Fruit fly (Drosophila melanogaster) whole organism, adult: Measurements from ENCODE around the gene Edg78E.

ENCODE experiments used
- CG11617 ChIP-seq: fragments of 200-800 bp; sonication (Bioruptor generic); optimal IDR thresholded peaks from 2 replicates; lab custom pipeline; 2017; ENCODE audit warnings: mild to moderate bottlenecking, missing biosample characterization, missing genetic modification reagents, missing genetic modification characterization
- CG12768 ChIP-seq: fragments of 200-800 bp; sonication (Bioruptor generic); optimal IDR thresholded peaks from 2 replicates; lab custom pipeline; 2017; ENCODE audit warnings: missing biosample characterization, missing genetic modification characterization, mild to moderate bottlenecking, moderate library complexity, missing genetic modification reagents
- CG14711 ChIP-seq: fragments of 200-800 bp; sonication (Bioruptor generic); optimal IDR thresholded peaks from 2 replicates; lab custom pipeline; 2018; ENCODE audit warnings: missing biosample characterization, mild to moderate bottlenecking, missing genetic modification characterization, moderate library complexity
- CG1620 ChIP-seq: fragments of 200-800 bp; sonication (Bioruptor generic); optimal IDR thresholded peaks from 2 replicates; lab custom pipeline; 2016; ENCODE audit warnings: missing biosample characterization, missing genetic modification characterization
- CG33017 ChIP-seq: fragments of 200-800 bp; sonication (Bioruptor generic); optimal IDR thresholded peaks from 2 replicates; lab custom pipeline; 2018; ENCODE audit warnings: missing biosample characterization, mild to moderate bottlenecking, missing genetic modification characterization, moderate library complexity
- CG5204 ChIP-seq: fragments of 200-800 bp; sonication (Bioruptor generic); optimal IDR thresholded peaks from 2 replicates; lab custom pipeline; 2016; ENCODE audit warnings: missing biosample characterization, missing genetic modification characterization
- CG7045 ChIP-seq: fragments of 200-800 bp; sonication (Bioruptor generic); optimal IDR thresholded peaks from 2 replicates; lab custom pipeline; 2017; ENCODE audit warnings: missing biosample characterization, mild to moderate bottlenecking, missing genetic modification characterization
- CG7101 ChIP-seq: fragments of 200-800 bp; sonication (Bioruptor generic); optimal IDR thresholded peaks from 2 replicates; lab custom pipeline; 2018; ENCODE audit warnings: missing biosample characterization, mild to moderate bottlenecking, missing genetic modification characterization, moderate library complexity
- Clk ChIP-seq: fragments of 200-800 bp; sonication (Bioruptor generic); optimal IDR thresholded peaks from 2 replicates; lab custom pipeline; 2017; ENCODE audit warnings: missing biosample characterization, missing genetic modification characterization
- Crg-1 ChIP-seq: fragments of 200-800 bp; sonication (Bioruptor generic); optimal IDR thresholded peaks from 2 replicates; lab custom pipeline; 2016; ENCODE audit warnings: missing biosample characterization, missing genetic modification characterization
- Hr96 ChIP-seq: fragments of 200-800 bp; sonication (Bioruptor generic); optimal IDR thresholded peaks from 2 replicates; lab custom pipeline; 2016; ENCODE audit warnings: missing biosample characterization, missing genetic modification characterization
- Mnt ChIP-seq: fragments of 200-800 bp; sonication (Bioruptor generic); optimal IDR thresholded peaks from 2 replicates; lab custom pipeline; 2016; ENCODE audit warnings: missing biosample characterization, mild to moderate bottlenecking, missing genetic modification characterization
- bab1 ChIP-seq: fragments of 200-800 bp; sonication (Bioruptor generic); optimal IDR thresholded peaks from 3 replicates; lab custom pipeline; 2019; ENCODE audit warnings: missing biosample characterization, mild to moderate bottlenecking, missing genetic modification characterization, moderate library complexity
- cic ChIP-seq: fragments of 200-800 bp; sonication (Bioruptor generic); optimal IDR thresholded peaks from 2 replicates; lab custom pipeline; 2017; ENCODE audit warnings: missing biosample characterization, mild to moderate bottlenecking, missing genetic modification characterization, moderate library complexity
- cnc ChIP-seq, 2 experiments: fragments of >200 bp; optimal IDR thresholded peaks; 2 replicates each; lab custom pipeline; 2017
- kay ChIP-seq: fragments of 200-800 bp; sonication (Bioruptor generic); peaks from one replicate; lab custom pipeline; 2016; ENCODE audit warnings: missing biosample characterization, missing genetic modification characterization, borderline replicate concordance
- ovo ChIP-seq: fragments of 200-800 bp; sonication (Bioruptor generic); optimal IDR thresholded peaks from 2 replicates; lab custom pipeline; 2016; ENCODE audit warnings: missing biosample characterization, missing genetic modification characterization
- pad ChIP-seq: fragments of 200-800 bp; sonication (Bioruptor generic); optimal IDR thresholded peaks from 3 replicates; lab custom pipeline; 2017; ENCODE audit warnings: missing biosample characterization, missing genetic modification characterization, mild to moderate bottlenecking, moderate library complexity, missing genetic modification reagents
- tj ChIP-seq: fragments of 200-800 bp; sonication (Bioruptor generic); optimal IDR thresholded peaks from 3 replicates; lab custom pipeline; 2017; ENCODE audit warnings: missing biosample characterization, mild to moderate bottlenecking, missing genetic modification characterization, moderate library complexity
- toe ChIP-seq: fragments of 200-800 bp; sonication (Bioruptor generic); optimal IDR thresholded peaks from 2 replicates; lab custom pipeline; 2016; ENCODE audit warnings: missing biosample characterization, missing genetic modification characterization

Gene Edg78E

dm6 chr3L:21275921-21276295 lies 21.7 kb downstream of the Edg78E start:
- no peak for TF ChIP-seq tj (GFP tag; lab: Kevin White, UChicago)
- no peak for TF ChIP-seq CG1620 (GFP tag; lab: Kevin White, UChicago)
- TF ChIP-seq toe (GFP tag; lab: Kevin White, UChicago), result no peak
- TF ChIP-seq CG14711 (tag; lab: Kevin White, UChicago), result no peak
- TF ChIP-seq cnc (optimal IDR thresholded peaks at IDR 0.05; lab: Kevin White, UChicago), result no peak
- no peak for TF ChIP-seq kay (GFP tag; lab: Kevin White, UChicago)
- no peak for TF ChIP-seq ovo

DNA sequence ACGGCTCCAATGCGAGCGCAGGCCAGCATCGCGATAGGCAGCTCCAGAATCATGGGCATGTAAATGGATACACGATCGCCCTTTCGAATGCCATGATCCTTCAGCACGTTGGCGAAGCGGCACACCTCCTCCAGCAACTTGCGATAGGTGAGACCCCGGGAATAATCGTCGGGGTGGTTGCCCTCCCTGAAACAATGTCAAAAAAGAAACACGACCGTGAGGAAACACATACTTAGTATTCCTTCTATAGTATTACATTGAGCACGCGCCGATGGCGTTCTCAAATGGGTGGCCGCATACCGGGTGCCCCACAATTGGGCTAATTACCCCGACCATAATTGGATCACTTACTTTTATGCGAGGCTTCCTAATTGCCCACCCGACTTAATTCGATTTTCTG lies 24.1 kb downstream of the Edg78E start:
- TF ChIP-seq CG7101 (tag; lab: Kevin White, UChicago) (peak; percentile 5), pad (GFP tag; lab: Kevin White, UChicago) (no peak)

DNA sequence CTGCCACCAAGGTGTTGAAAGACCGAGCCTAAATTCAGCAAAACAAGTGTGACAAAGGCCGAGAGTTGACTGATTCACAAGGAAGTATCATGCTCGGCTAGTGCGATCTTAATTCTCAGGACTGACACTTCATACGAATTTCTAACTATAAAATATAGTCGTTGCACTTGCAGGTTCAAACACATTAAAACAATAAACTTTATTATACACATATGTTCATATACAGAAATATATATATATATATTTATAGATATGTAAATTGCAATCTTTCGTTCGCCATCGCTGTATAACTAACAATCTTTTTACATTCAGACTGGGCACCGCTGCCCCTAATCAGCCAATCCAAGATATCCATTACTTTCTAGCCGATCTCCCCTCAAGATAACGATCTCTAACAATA lies 27.1 kb downstream of the Edg78E start, which contains the start of gene CG9389:
TSS of gene CG9389 (minus strand) at position 101 of the 400 bp plus-strand sequence.
- TF ChIP-seq CG12768, result no peak
- TF ChIP-seq CG7045 (GFP tag; lab: Kevin White, UChicago), result no peak
- TF ChIP-seq tj (GFP tag; lab: Kevin White, UChicago), result no peak
- TF ChIP-seq CG7101 (tag; lab: Kevin White, UChicago), result no peak
- no peak for TF ChIP-seq Hr96 (GFP tag; lab: Kevin White, UChicago)

dm6 chr3L:21267862-21268385 lies 29.7 kb downstream of the Edg78E start, which contains the start of gene CG9391:
TSS of gene CG9391 (minus strand) at chr3L:21268335.
- no peak for TF ChIP-seq CG7045 (GFP tag; lab: Kevin White, UChicago)
- TF ChIP-seq CG14711 (tag; lab: Kevin White, UChicago), result peak; percentile 5
- TF ChIP-seq CG5204, result no peak
- TF ChIP-seq ovo, result no peak
- TF ChIP-seq cnc (optimal IDR thresholded peaks at IDR 0.05; lab: Kevin White, UChicago), result no peak
- no peak for TF ChIP-seq CG12768
- no peak for TF ChIP-seq Crg-1 (GFP tag; lab: Kevin White, UChicago)

DNA sequence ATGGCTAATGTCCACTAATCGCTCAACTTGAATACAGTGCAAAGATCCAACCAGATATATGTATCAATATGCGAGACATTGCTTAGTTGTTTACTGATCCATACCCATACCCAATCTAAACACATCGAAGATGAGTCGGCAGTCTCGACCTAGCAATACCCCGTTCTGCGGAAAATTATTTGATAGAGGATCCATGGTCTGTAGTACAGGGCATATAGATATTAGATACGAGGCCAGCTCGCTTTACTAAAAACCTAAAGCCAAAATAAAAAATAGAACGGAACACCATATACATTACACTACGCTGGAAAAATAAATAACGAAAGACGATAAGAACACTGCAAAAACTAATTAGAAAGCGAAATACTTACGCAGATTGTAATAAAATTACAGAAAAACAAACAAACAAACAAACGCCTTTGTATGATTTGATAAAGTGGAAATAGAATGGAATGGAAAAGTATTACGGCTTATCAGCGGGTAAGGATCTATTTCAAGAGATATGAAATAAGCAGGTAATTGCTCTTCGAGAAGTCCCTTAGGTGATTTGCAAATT lies 31.4 kb downstream of the Edg78E start:
- TF ChIP-seq pad (GFP tag; lab: Kevin White, UChicago) (peak; percentile 9), CG7101 (tag; lab: Kevin White, UChicago) (peak; percentile 2), Hr96 (GFP tag; lab: Kevin White, UChicago) (no peak), CG7045 (GFP tag; lab: Kevin White, UChicago) (no peak), CG1620 (GFP tag; lab: Kevin White, UChicago) (no peak), cnc (optimal IDR thresholded peaks at IDR 0.05; lab: Kevin White, UChicago) (no peak), Crg-1 (GFP tag; lab: Kevin White, UChicago) (no peak), ovo (no peak), Mnt (no peak), CG14711 (tag; lab: Kevin White, UChicago) (peak; percentile 8), CG11617 (GFP tag; lab: Kevin White, UChicago) (peak; percentile 17), CG12768 (peak; percentile 41), CG33017 (tag; lab: Kevin White, UChicago) (peak; percentile 32), cic (GFP tag; lab: Kevin White, UChicago) (peak; percentile 58)

DNA sequence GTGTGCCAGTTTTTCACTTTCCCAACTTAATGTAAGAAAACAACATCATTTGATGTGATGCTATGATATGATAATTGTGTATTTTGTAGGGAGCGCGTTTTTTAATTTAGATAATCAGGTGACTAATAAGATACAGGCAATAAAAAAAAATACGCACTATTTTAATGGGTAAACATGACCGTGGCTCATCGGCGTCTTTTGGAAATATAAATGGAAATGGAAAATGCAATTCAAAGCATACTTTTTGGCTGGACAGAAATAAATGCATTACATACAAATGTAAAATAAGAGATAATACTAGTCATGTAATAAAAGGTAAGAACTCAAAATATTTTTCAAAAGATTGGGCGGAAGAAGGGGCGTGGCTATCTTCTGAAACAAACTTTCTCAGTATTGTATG lies 35.2 kb downstream of the Edg78E start:
- no peak for TF ChIP-seq toe (GFP tag; lab: Kevin White, UChicago)
- no peak for TF ChIP-seq pad (GFP tag; lab: Kevin White, UChicago)
- TF ChIP-seq CG11617 (GFP tag; lab: Kevin White, UChicago), result no peak
- no peak for TF ChIP-seq cic (GFP tag; lab: Kevin White, UChicago)
- no peak for TF ChIP-seq CG1620 (GFP tag; lab: Kevin White, UChicago)
- TF ChIP-seq CG33017 (tag; lab: Kevin White, UChicago), result no peak
- no peak for TF ChIP-seq bab1

- peak; percentile 17 for TF ChIP-seq tj (GFP tag; lab: Kevin White, UChicago)
- TF ChIP-seq pad (GFP tag; lab: Kevin White, UChicago), result no peak
Measured at dm6 chr3L:21261403-21262164, 36.0 kb downstream of the Edg78E start.

DNA sequence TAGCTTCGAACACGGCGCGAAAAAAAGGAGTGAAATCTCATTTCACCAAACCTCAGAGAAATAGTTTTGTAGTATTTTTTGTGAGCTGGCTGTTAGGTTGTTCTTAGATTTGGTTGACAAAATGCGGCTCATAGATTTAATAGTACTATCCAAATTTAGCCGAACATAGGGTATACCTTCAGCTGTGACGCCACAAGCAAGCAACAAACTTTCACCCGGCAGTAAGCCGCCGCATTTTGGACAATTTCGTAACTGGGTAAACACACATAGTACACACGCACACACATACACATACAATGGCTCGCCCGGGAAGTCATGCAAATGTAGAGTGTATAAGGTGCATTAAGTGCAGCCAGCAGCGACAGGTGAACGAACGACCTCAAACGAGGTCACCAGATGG lies 38.3 kb downstream of the Edg78E start:
- TF ChIP-seq CG1620 (GFP tag; lab: Kevin White, UChicago), result no peak
- TF ChIP-seq tj (GFP tag; lab: Kevin White, UChicago), result no peak
- TF ChIP-seq Hr96 (GFP tag; lab: Kevin White, UChicago), result no peak
- no peak for TF ChIP-seq Mnt
- TF ChIP-seq CG14711 (tag; lab: Kevin White, UChicago), result no peak
- no peak for TF ChIP-seq ovo
- TF ChIP-seq Clk (GFP tag; lab: Kevin White, UChicago), result no peak
- no peak for TF ChIP-seq Crg-1 (GFP tag; lab: Kevin White, UChicago)
- TF ChIP-seq pad (GFP tag; lab: Kevin White, UChicago), result no peak
- no peak for TF ChIP-seq toe (GFP tag; lab: Kevin White, UChicago)
- TF ChIP-seq cnc (optimal IDR thresholded peaks at IDR 0.05; lab: Kevin White, UChicago), result no peak
- no peak for TF ChIP-seq CG12768
- no peak for TF ChIP-seq CG33017 (tag; lab: Kevin White, UChicago)
- TF ChIP-seq CG5204, result no peak
- no peak for TF ChIP-seq CG7045 (GFP tag; lab: Kevin White, UChicago)
- TF ChIP-seq bab1, result no peak
- TF ChIP-seq cic (GFP tag; lab: Kevin White, UChicago), result no peak
